Fruit fly (Drosophila melanogaster) whole organism, prepupa: ENCODE data around the gene CG14856.

ENCODE experiments used
- Blimp-1 ChIP-seq: fragments of 200-800 bp; sonication (Bioruptor generic); optimal IDR thresholded peaks from 3 replicates; lab custom pipeline; 2017; ENCODE audit warnings: missing biosample characterization, missing genetic modification characterization, mild to moderate bottlenecking, moderate library complexity, missing genetic modification reagents
- CG10669 ChIP-seq: fragments of 200-800 bp; sonication (Bioruptor generic); optimal IDR thresholded peaks from 3 replicates; lab custom pipeline; 2018; ENCODE audit warnings: missing biosample characterization, mild to moderate bottlenecking, missing genetic modification characterization, moderate library complexity
- CG11294 ChIP-seq: fragments of 200-800 bp; sonication (Bioruptor generic); IDR thresholded peaks from 2 replicates; pipeline ENCODE4 v1.3.6; 2022; ENCODE audit warnings: missing biosample characterization, missing genetic modification characterization
- CG11762 ChIP-seq: fragments of 200-800 bp; sonication (Bioruptor generic); optimal IDR thresholded peaks from 3 replicates; lab custom pipeline; 2016; ENCODE audit warnings: missing biosample characterization, missing genetic modification characterization; ENCODE audit not compliant: insufficient read depth
- CG11902 ChIP-seq: fragments of 200-800 bp; sonication (Bioruptor generic); optimal IDR thresholded peaks from 3 replicates; lab custom pipeline; 2016; ENCODE audit warnings: missing biosample characterization, missing genetic modification characterization
- CG1621 ChIP-seq: fragments of 200-800 bp; sonication (Bioruptor generic); optimal IDR thresholded peaks from 3 replicates; lab custom pipeline; 2018; ENCODE audit warnings: missing biosample characterization, mild to moderate bottlenecking, missing genetic modification characterization
- CG16779 ChIP-seq: fragments of 200-800 bp; sonication (Bioruptor generic); optimal IDR thresholded peaks from 3 replicates; lab custom pipeline; 2017; ENCODE audit warnings: missing biosample characterization, mild to moderate bottlenecking, missing genetic modification characterization
- CG31627 ChIP-seq: fragments of 200-800 bp; sonication (Bioruptor generic); optimal IDR thresholded peaks from 3 replicates; lab custom pipeline; 2016; ENCODE audit warnings: missing biosample characterization, missing genetic modification characterization
- CG32006 ChIP-seq: fragments of 200-800 bp; sonication (Bioruptor generic); optimal IDR thresholded peaks from 3 replicates; lab custom pipeline; 2017; ENCODE audit warnings: missing biosample characterization, mild to moderate bottlenecking, missing genetic modification characterization
- CG34406 ChIP-seq: fragments of 200-800 bp; sonication (Bioruptor generic); optimal IDR thresholded peaks from 3 replicates; lab custom pipeline; 2016; ENCODE audit warnings: missing biosample characterization, missing genetic modification characterization
- CG3919 ChIP-seq: fragments of 200-800 bp; sonication (Bioruptor generic); optimal IDR thresholded peaks from 3 replicates; lab custom pipeline; 2016; ENCODE audit warnings: missing biosample characterization, missing genetic modification characterization
- CG4318 ChIP-seq: fragments of 200-800 bp; sonication (Bioruptor generic); optimal IDR thresholded peaks from 3 replicates; lab custom pipeline; 2017; ENCODE audit warnings: missing biosample characterization, mild to moderate bottlenecking, missing genetic modification characterization
- CG6276 ChIP-seq: fragments of 200-800 bp; sonication (Bioruptor generic); optimal IDR thresholded peaks from 2 replicates; lab custom pipeline; 2017; ENCODE audit warnings: missing biosample characterization, mild to moderate bottlenecking, missing genetic modification characterization
- CG6792 ChIP-seq: fragments of 200-800 bp; sonication (Bioruptor generic); optimal IDR thresholded peaks from 3 replicates; lab custom pipeline; 2016; ENCODE audit warnings: missing biosample characterization, missing genetic modification characterization
- CG6808 ChIP-seq: fragments of 200-800 bp; sonication (Bioruptor generic); optimal IDR thresholded peaks from 3 replicates; lab custom pipeline; 2017; ENCODE audit warnings: missing biosample characterization, missing genetic modification characterization, mild to moderate bottlenecking, moderate library complexity, missing genetic modification reagents
- CG6854 ChIP-seq: fragments of 200-800 bp; sonication (Bioruptor generic); optimal IDR thresholded peaks from 2 replicates; lab custom pipeline; 2017; ENCODE audit warnings: missing biosample characterization, mild to moderate bottlenecking, missing genetic modification characterization
- CG8319 ChIP-seq: fragments of 200-800 bp; sonication (Bioruptor generic); optimal IDR thresholded peaks from 3 replicates; lab custom pipeline; 2016; ENCODE audit warnings: missing biosample characterization, missing genetic modification characterization
- CG8632 ChIP-seq: fragments of 200-800 bp; sonication (Bioruptor generic); optimal IDR thresholded peaks from 3 replicates; lab custom pipeline; 2016; ENCODE audit warnings: missing biosample characterization, missing genetic modification characterization
- Eip75B ChIP-seq: fragments of 200-800 bp; sonication (Bioruptor generic); optimal IDR thresholded peaks from 3 replicates; lab custom pipeline; 2016; ENCODE audit warnings: missing biosample characterization, missing genetic modification characterization
- Eip78C ChIP-seq: fragments of 200-800 bp; sonication (Bioruptor generic); peaks from one replicate; lab custom pipeline; 2016; ENCODE audit warnings: missing biosample characterization, missing genetic modification characterization
- Eip93F ChIP-seq: fragments of 200-800 bp; sonication (Bioruptor generic); optimal IDR thresholded peaks from 2 replicates; lab custom pipeline; 2016; ENCODE audit warnings: missing biosample characterization, mild to moderate bottlenecking, missing genetic modification characterization
- Ets21C ChIP-seq: fragments of 200-800 bp; sonication (Bioruptor generic); optimal IDR thresholded peaks from 3 replicates; lab custom pipeline; 2016; ENCODE audit warnings: missing biosample characterization, missing genetic modification characterization
- Hr38 ChIP-seq: sonication (Bioruptor generic); optimal IDR thresholded peaks from 2 replicates; lab custom pipeline; 2016; ENCODE audit warnings: missing biosample characterization, missing genetic modification characterization
- Hr39 ChIP-seq: fragments of 200-800 bp; sonication (Bioruptor generic); optimal IDR thresholded peaks from 2 replicates; lab custom pipeline; 2016; ENCODE audit warnings: missing biosample characterization, missing genetic modification characterization
- Hr4 ChIP-seq: fragments of 200-800 bp; sonication (Bioruptor generic); optimal IDR thresholded peaks from 3 replicates; lab custom pipeline; 2016; ENCODE audit warnings: missing biosample characterization, missing genetic modification characterization
- Lpt ChIP-seq: fragments of 200-800 bp; sonication (Bioruptor generic); optimal IDR thresholded peaks from 3 replicates; lab custom pipeline; 2016; ENCODE audit warnings: missing biosample characterization, missing genetic modification characterization
- Met ChIP-seq: fragments of 200-800 bp; sonication (Bioruptor generic); optimal IDR thresholded peaks from 3 replicates; lab custom pipeline; 2016; ENCODE audit warnings: missing biosample characterization, missing genetic modification characterization
- OdsH ChIP-seq: fragments of 200-800 bp; sonication (Bioruptor generic); optimal IDR thresholded peaks from 3 replicates; lab custom pipeline; 2016; ENCODE audit warnings: missing biosample characterization, missing genetic modification characterization
- Sox102F ChIP-seq: fragments of 200-800 bp; sonication (Bioruptor generic); optimal IDR thresholded peaks from 2 replicates; lab custom pipeline; 2016; ENCODE audit warnings: missing biosample characterization, mild to moderate bottlenecking, missing genetic modification characterization
- Sox14 ChIP-seq: fragments of 200-800 bp; sonication (Bioruptor generic); optimal IDR thresholded peaks from 3 replicates; lab custom pipeline; 2016; ENCODE audit warnings: missing biosample characterization, missing genetic modification characterization
- Sox15 ChIP-seq: fragments of 200-800 bp; sonication (Bioruptor generic); optimal IDR thresholded peaks from 3 replicates; lab custom pipeline; 2016; ENCODE audit warnings: missing biosample characterization, missing genetic modification characterization
- acj6 ChIP-seq: fragments of 200-800 bp; sonication (Bioruptor generic); optimal IDR thresholded peaks from 3 replicates; lab custom pipeline; 2016; ENCODE audit warnings: missing biosample characterization, missing genetic modification characterization
- cyc ChIP-seq: fragments of 200-800 bp; sonication (Bioruptor generic); optimal IDR thresholded peaks from 3 replicates; lab custom pipeline; 2016; ENCODE audit warnings: missing biosample characterization, missing genetic modification characterization
- dac ChIP-seq: fragments of 200-800 bp; sonication (Bioruptor generic); optimal IDR thresholded peaks from 2 replicates; lab custom pipeline; 2017; ENCODE audit warnings: missing biosample characterization, mild to moderate bottlenecking, missing genetic modification characterization
- dsx ChIP-seq: fragments of 200-800 bp; optimal IDR thresholded peaks from 3 replicates; lab custom pipeline; 2019; ENCODE audit warnings: missing biosample characterization, mild to moderate bottlenecking, missing genetic modification characterization, moderate library complexity; ENCODE audit not compliant: poor library complexity, severe bottlenecking
- eg ChIP-seq: fragments of 200-800 bp; sonication (Bioruptor generic); IDR thresholded peaks from 3 replicates; pipeline ENCODE4 v1.3.6; 2022; ENCODE audit warnings: missing biosample characterization, missing genetic modification characterization
- esn ChIP-seq: fragments of 200-800 bp; sonication (Bioruptor generic); optimal IDR thresholded peaks from 2 replicates; lab custom pipeline; 2016; ENCODE audit warnings: missing biosample characterization, mild to moderate bottlenecking, missing genetic modification characterization, moderate library complexity
- fd59A ChIP-seq: fragments of 200-800 bp; sonication (Bioruptor generic); optimal IDR thresholded peaks from 2 replicates; lab custom pipeline; 2017; ENCODE audit warnings: missing biosample characterization, mild to moderate bottlenecking, missing genetic modification characterization, missing genetic modification reagents
- fd85E ChIP-seq: fragments of 200-800 bp; sonication (Bioruptor generic); optimal IDR thresholded peaks from 3 replicates; lab custom pipeline; 2016; ENCODE audit warnings: missing biosample characterization, missing genetic modification characterization
- fkh ChIP-seq: fragments of 200-800 bp; sonication (Bioruptor generic); optimal IDR thresholded peaks from 3 replicates; lab custom pipeline; 2017; ENCODE audit warnings: missing biosample characterization, mild to moderate bottlenecking, missing genetic modification characterization, moderate library complexity
- lz ChIP-seq: fragments of 200-800 bp; sonication (Bioruptor generic); optimal IDR thresholded peaks from 3 replicates; lab custom pipeline; 2016; ENCODE audit warnings: missing biosample characterization, missing genetic modification characterization
- net ChIP-seq: fragments of 200-800 bp; sonication (Bioruptor generic); optimal IDR thresholded peaks from 3 replicates; lab custom pipeline; 2016; ENCODE audit warnings: missing biosample characterization, missing genetic modification characterization
- pdm3 ChIP-seq: fragments of 200-800 bp; sonication (Bioruptor generic); optimal IDR thresholded peaks from 3 replicates; lab custom pipeline; 2016; ENCODE audit warnings: missing biosample characterization, missing genetic modification characterization
- spab ChIP-seq: fragments of 200-800 bp; sonication (Bioruptor generic); optimal IDR thresholded peaks from 2 replicates; lab custom pipeline; 2017; ENCODE audit warnings: missing biosample characterization, mild to moderate bottlenecking, missing genetic modification characterization, missing genetic modification reagents
- ss ChIP-seq, 2 experiments: fragments of 200-800 bp; sonication (Bioruptor generic); optimal IDR thresholded peaks; 2 replicates in 1 of 2; 3 replicates in 1 of 2; lab custom pipeline; 2017 to 2018; ENCODE audit warnings: mild to moderate bottlenecking in 2 of 2, missing biosample characterization in 2 of 2, missing genetic modification characterization in 2 of 2, moderate library complexity in 1 of 2
- vri ChIP-seq: fragments of 200-800 bp; sonication (Bioruptor generic); optimal IDR thresholded peaks from 3 replicates; lab custom pipeline; 2016; ENCODE audit warnings: missing biosample characterization, mild to moderate bottlenecking, missing genetic modification characterization

Gene CG14856

DNA sequence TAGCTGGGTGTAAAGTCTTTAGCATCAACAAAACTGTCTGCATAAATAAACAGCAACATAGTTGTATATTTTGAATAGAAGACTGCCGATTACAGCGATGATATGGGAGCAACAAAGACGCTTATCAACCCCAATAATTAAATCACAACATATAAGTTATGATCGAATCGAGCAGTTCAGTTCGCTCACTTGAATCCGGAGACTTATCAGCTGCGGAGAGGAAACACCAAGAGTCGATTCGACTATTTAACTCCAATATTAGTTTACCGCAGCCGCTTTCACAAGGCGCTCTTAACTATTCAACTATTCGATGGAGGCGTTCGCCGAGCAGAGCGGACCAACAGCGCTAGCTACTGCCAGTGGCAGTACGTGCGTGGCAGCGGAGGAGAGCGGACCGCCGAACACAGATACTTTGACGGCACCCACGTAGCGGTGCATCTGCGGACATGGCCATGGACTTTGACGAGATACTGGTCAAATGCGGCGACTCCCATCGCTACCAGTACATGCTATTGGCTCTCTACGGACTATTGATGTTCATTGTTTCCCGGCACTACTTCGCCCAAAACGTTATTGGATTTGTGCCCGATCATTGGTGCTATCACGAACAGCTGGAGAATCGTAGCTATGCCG lies at the start of gene CG14856:
Gene CG14856, plus strand, starts transcription at position 361 of the 633 bp plus-strand sequence.
- no peak for TF ChIP-seq Hr38
- TF ChIP-seq cyc (GFP tag; lab: Kevin White, UChicago) = no peak
- 0 out of 3 replicates have a peak, but pooled peaks have one; percentile 34 for TF ChIP-seq eg (GFP tag; lab: Robert Waterston, UW)

DNA sequence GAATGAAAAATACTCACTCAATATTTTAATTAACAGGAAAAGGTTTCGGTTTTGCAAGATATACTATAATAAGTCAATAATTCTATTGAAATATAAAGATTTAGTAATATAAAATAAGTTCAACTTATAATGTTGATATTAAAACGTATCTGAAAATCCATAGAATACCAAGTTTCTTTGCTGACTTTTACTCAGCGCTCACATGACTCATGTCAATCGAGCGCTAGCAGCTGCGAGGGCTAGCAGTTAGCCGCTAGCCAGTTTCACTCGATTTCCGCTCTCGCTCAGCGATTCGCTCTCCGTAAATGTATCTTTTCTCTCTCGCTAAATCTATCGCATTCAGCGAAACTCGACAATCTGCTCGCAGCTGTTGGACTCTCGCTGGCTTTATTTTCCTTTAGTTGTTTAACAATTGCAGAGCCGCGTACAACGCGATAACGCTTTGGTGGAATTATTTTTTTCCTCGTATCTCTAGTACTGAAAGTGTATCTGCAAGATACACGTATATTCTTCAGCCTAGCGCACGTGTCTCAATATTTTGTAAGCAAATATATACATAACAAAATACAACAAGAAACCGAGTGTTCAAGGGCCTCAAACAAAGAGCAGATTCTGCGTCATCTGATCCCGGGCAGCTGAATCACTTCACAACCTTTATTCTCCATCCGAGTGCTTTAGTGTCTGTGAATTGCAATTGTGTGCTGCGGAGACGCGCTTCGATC lies 49.5 kb upstream of the CG14856 start:
- TF ChIP-seq Hr4 (GFP tag; lab: Kevin White, UChicago) = no peak
- peak; percentile 74 for TF ChIP-seq vri (GFP tag; lab: Kevin White, UChicago)
- TF ChIP-seq Met (GFP tag; lab: Kevin White, UChicago) = peak; percentile 53
- TF ChIP-seq CG11294 (GFP tag; lab: Robert Waterston, UW) = no peak; the same call in 1 of the 2 replicates
- peak; percentile 63 for TF ChIP-seq CG10669 (GFP tag; lab: Kevin White, UChicago)
- TF ChIP-seq CG16779 (tag; lab: Kevin White, UChicago) = peak; percentile 61
- TF ChIP-seq CG3919 (GFP tag; lab: Kevin White, UChicago) = peak; percentile 56
- peak; percentile 64 for TF ChIP-seq spab
- peak; percentile 45 for TF ChIP-seq CG34406
- TF ChIP-seq CG11902 (GFP tag; lab: Kevin White, UChicago) = no peak
- no peak for TF ChIP-seq CG8319 (GFP tag; lab: Kevin White, UChicago)
- TF ChIP-seq acj6 (GFP tag; lab: Kevin White, UChicago) = peak; percentile 30
- peak; percentile 88 for TF ChIP-seq CG6854 (GFP tag; lab: Kevin White, UChicago)
- no peak for TF ChIP-seq CG32006 (GFP tag; lab: Kevin White, UChicago)
- TF ChIP-seq CG6276 (GFP tag; lab: Kevin White, UChicago) = peak; percentile 34
- TF ChIP-seq Sox102F (GFP tag; lab: Kevin White, UChicago) = peak; percentile 65
- peak; percentile 73 to 82 for TF ChIP-seq ss (GFP tag; optimal IDR thresholded peaks at IDR 0.05; lab: Kevin White, UChicago)
- no peak; the same call in 2 of the 3 replicates for TF ChIP-seq eg (GFP tag; lab: Robert Waterston, UW)
- TF ChIP-seq CG6792 (GFP tag; lab: Kevin White, UChicago) = peak; percentile 57
- peak; percentile 58 for TF ChIP-seq CG1621 (tag; lab: Kevin White, UChicago)
- no peak for TF ChIP-seq fd59A (GFP tag; lab: Kevin White, UChicago)
- peak; percentile 79 for TF ChIP-seq Sox14
- TF ChIP-seq Eip75B (GFP tag; lab: Kevin White, UChicago) = peak; percentile 68
- TF ChIP-seq Ets21C = no peak
- peak; percentile 88 for TF ChIP-seq Eip78C
- TF ChIP-seq Lpt = no peak
- peak; percentile 73 for TF ChIP-seq CG6808 (GFP tag; lab: Kevin White, UChicago)
- TF ChIP-seq dsx (GFP tag; lab: Kevin White, UChicago) = peak; percentile 79
- TF ChIP-seq pdm3 (GFP tag; lab: Kevin White, UChicago) = peak; percentile 7
- TF ChIP-seq dac (GFP tag; lab: Kevin White, UChicago) = no peak
- TF ChIP-seq fd85E (GFP tag; lab: Kevin White, UChicago) = peak; percentile 35
- no peak for TF ChIP-seq OdsH (GFP tag; lab: Kevin White, UChicago)
- no peak for TF ChIP-seq CG4318 (GFP tag; lab: Kevin White, UChicago)
- no peak for TF ChIP-seq Hr38
- no peak for TF ChIP-seq cyc (GFP tag; lab: Kevin White, UChicago)
- TF ChIP-seq CG31627 = no peak
- TF ChIP-seq lz (GFP tag; lab: Kevin White, UChicago) = peak; percentile 32
- peak; percentile 50 for TF ChIP-seq Eip93F
- TF ChIP-seq CG8632 (GFP tag; lab: Kevin White, UChicago) = peak; percentile 41
- peak; percentile 37 for TF ChIP-seq net (GFP tag; lab: Kevin White, UChicago)
- peak; percentile 26 for TF ChIP-seq CG11762 (GFP tag; lab: Kevin White, UChicago)
- no peak for TF ChIP-seq Hr39 (GFP tag; lab: Kevin White, UChicago)
- peak; percentile 97 for TF ChIP-seq fkh (GFP tag; lab: Kevin White, UChicago)
- peak; percentile 50 for TF ChIP-seq esn
- TF ChIP-seq Sox15 (GFP tag; lab: Kevin White, UChicago) = no peak
- peak; percentile 32 for TF ChIP-seq Blimp-1 (GFP tag; lab: Kevin White, UChicago)
